Worm (Caenorhabditis elegans) whole organism, L2 larva: Measurements from ENCODE around the gene rpl-26.

Experiments used
- C34F6.9 ChIP-seq: fragments of 150-350 bp; optimal IDR thresholded peaks from 2 replicates; lab custom pipeline; 2014; ENCODE audit warnings: missing biosample characterization, missing genetic modification characterization
- F13H6.1 ChIP-seq: sonication (generic microtip); optimal IDR thresholded peaks from 2 replicates; lab custom pipeline; 2016; ENCODE audit warnings: missing genetic modification characterization, missing compliant biosample characterization
- R02D3.7 ChIP-seq: fragments of 150-350 bp; optimal IDR thresholded peaks from 2 replicates; lab custom pipeline; 2014; ENCODE audit warnings: missing biosample characterization, missing genetic modification characterization
- ZK546.5 ChIP-seq: sonication (generic microtip); optimal IDR thresholded peaks from 2 replicates; lab custom pipeline; 2017; ENCODE audit warnings: missing biosample characterization, missing genetic modification characterization
- alr-1 ChIP-seq: fragments of 150-350 bp; optimal IDR thresholded peaks from 2 replicates; lab custom pipeline; 2014; ENCODE audit warnings: missing biosample characterization, missing genetic modification characterization
- ama-1 ChIP-seq: fragments of 150-350 bp; optimal IDR thresholded peaks from 2 replicates; lab custom pipeline; 2018; ENCODE audit warnings: inconsistent platforms
- blmp-1 ChIP-seq: sonication (generic microtip); optimal IDR thresholded peaks from 2 replicates; lab custom pipeline; 2017; ENCODE audit warnings: missing genetic modification characterization, mild to moderate bottlenecking, missing compliant biosample characterization, antibody characterized with exemption, moderate library complexity; ENCODE audit not compliant: insufficient read depth
- ceh-16 ChIP-seq: fragments of 150-350 bp; optimal IDR thresholded peaks from 2 replicates; lab custom pipeline; 2014; ENCODE audit warnings: missing biosample characterization, missing genetic modification characterization
- crh-2 ChIP-seq: sonication (generic microtip); optimal IDR thresholded peaks from 2 replicates; lab custom pipeline; 2017; ENCODE audit warnings: missing biosample characterization, missing genetic modification characterization
- dmd-4 ChIP-seq: sonication (generic microtip); optimal IDR thresholded peaks from 2 replicates; lab custom pipeline; 2017; ENCODE audit warnings: missing biosample characterization, missing genetic modification characterization
- egl-27 ChIP-seq: sonication (generic microtip); optimal IDR thresholded peaks from 3 replicates; lab custom pipeline; 2017; ENCODE audit warnings: missing biosample characterization, missing genetic modification reagents, missing genetic modification characterization
- fos-1 ChIP-seq: fragments of 150-350 bp; optimal IDR thresholded peaks from 2 replicates; lab custom pipeline; 2014; ENCODE audit warnings: missing biosample characterization, missing genetic modification characterization
- lin-11 ChIP-seq: fragments of 150-350 bp; sonication (generic microtip); optimal IDR thresholded peaks from 2 replicates; lab custom pipeline; 2014; ENCODE audit warnings: missing biosample characterization, missing genetic modification characterization, inconsistent platforms, mixed read lengths
- lin-13 ChIP-seq: fragments of 150-350 bp; optimal IDR thresholded peaks from 2 replicates; lab custom pipeline; 2014; ENCODE audit warnings: missing biosample characterization, missing genetic modification reagents, missing genetic modification characterization
- lin-39 ChIP-seq: fragments of 150-350 bp; optimal IDR thresholded peaks from 2 replicates; lab custom pipeline; 2014; ENCODE audit warnings: missing biosample characterization, missing genetic modification reagents, missing genetic modification characterization
- lsy-2 ChIP-seq, 2 experiments: fragments of 150-350 bp in 1 of 2; sonication (generic microtip) in 1 of 2; optimal IDR thresholded peaks; 2 replicates each; lab custom pipeline; 2014 to 2017; ENCODE audit warnings: missing biosample characterization in 2 of 2, missing genetic modification characterization in 2 of 2
- mab-5 ChIP-seq: fragments of 150-350 bp; optimal IDR thresholded peaks from 2 replicates; lab custom pipeline; 2014; ENCODE audit warnings: missing biosample characterization, missing genetic modification characterization
- mbf-1 ChIP-seq: sonication (generic microtip); optimal IDR thresholded peaks from 2 replicates; lab custom pipeline; 2017; ENCODE audit warnings: missing biosample characterization, missing genetic modification characterization
- mdl-1 ChIP-seq, 2 experiments: fragments of 150-350 bp in 1 of 2; sonication (generic microtip) in 1 of 2; optimal IDR thresholded peaks; 2 replicates each; lab custom pipeline; 2017; ENCODE audit warnings: missing biosample characterization in 2 of 2, missing genetic modification characterization in 2 of 2
- nhr-10 ChIP-seq: sonication (generic microtip); optimal IDR thresholded peaks from 2 replicates; lab custom pipeline; 2017; ENCODE audit warnings: missing biosample characterization, missing genetic modification characterization
- nhr-11 ChIP-seq: fragments of 150-350 bp; optimal IDR thresholded peaks from 2 replicates; lab custom pipeline; 2014; ENCODE audit warnings: missing biosample characterization, missing genetic modification characterization
- nhr-12 ChIP-seq: fragments of 150-350 bp; optimal IDR thresholded peaks from 2 replicates; lab custom pipeline; 2014; ENCODE audit warnings: missing biosample characterization, missing genetic modification characterization
- nhr-129 ChIP-seq: fragments of 150-350 bp; optimal IDR thresholded peaks from 2 replicates; lab custom pipeline; 2014; ENCODE audit warnings: missing biosample characterization, missing genetic modification characterization
- nhr-21 ChIP-seq: fragments of 150-350 bp; optimal IDR thresholded peaks from 2 replicates; lab custom pipeline; 2014; ENCODE audit warnings: missing biosample characterization, missing genetic modification characterization
- nhr-23 ChIP-seq: fragments of 150-350 bp; optimal IDR thresholded peaks from 2 replicates; lab custom pipeline; 2014; ENCODE audit warnings: missing biosample characterization, missing genetic modification reagents, missing genetic modification characterization
- nhr-237 ChIP-seq: fragments of 150-350 bp; optimal IDR thresholded peaks from 2 replicates; lab custom pipeline; 2014; ENCODE audit warnings: missing biosample characterization, missing genetic modification characterization
- nhr-25 ChIP-seq: fragments of 150-350 bp; sonication (generic microtip); optimal IDR thresholded peaks from 3 replicates; lab custom pipeline; 2014; ENCODE audit warnings: missing biosample characterization, missing genetic modification characterization
- nhr-6 ChIP-seq: fragments of 150-350 bp; optimal IDR thresholded peaks from 2 replicates; lab custom pipeline; 2014; ENCODE audit warnings: missing biosample characterization, missing genetic modification characterization
- nhr-77 ChIP-seq: fragments of 150-350 bp; optimal IDR thresholded peaks from 2 replicates; lab custom pipeline; 2014; ENCODE audit warnings: missing biosample characterization, missing genetic modification characterization
- peb-1 ChIP-seq: fragments of 150-350 bp; optimal IDR thresholded peaks from 2 replicates; lab custom pipeline; 2014; ENCODE audit warnings: missing biosample characterization, missing genetic modification characterization
- sma-3 ChIP-seq: sonication (generic microtip); optimal IDR thresholded peaks from 2 replicates; lab custom pipeline; 2016; ENCODE audit warnings: missing genetic modification reagents, missing genetic modification characterization, missing compliant biosample characterization
- sma-9 ChIP-seq, 2 experiments: fragments of 150-350 bp in 1 of 2; sonication (generic microtip) in 1 of 2; optimal IDR thresholded peaks; 2 replicates each; lab custom pipeline; 2014 to 2016; ENCODE audit warnings: missing genetic modification characterization in 2 of 2, mild to moderate bottlenecking in 1 of 2, missing biosample characterization in 1 of 2, missing compliant biosample characterization in 1 of 2, missing genetic modification reagents in 1 of 2, moderate library complexity in 1 of 2
- unc-39 ChIP-seq: fragments of 150-350 bp; optimal IDR thresholded peaks from 2 replicates; lab custom pipeline; 2014; ENCODE audit warnings: missing biosample characterization, missing genetic modification characterization
- unc-62 ChIP-seq: fragments of 150-350 bp; optimal IDR thresholded peaks from 2 replicates; lab custom pipeline; 2014; ENCODE audit warnings: missing biosample characterization, missing genetic modification reagents, missing genetic modification characterization
- ztf-1 ChIP-seq: fragments of 200-800 bp; sonication (Bioruptor generic); conservative IDR thresholded peaks from 2 replicates; pipeline ENCODE4 v1.3.6; 2022; ENCODE audit warnings: missing genetic modification characterization, missing compliant biosample characterization
- ztf-11 ChIP-seq: sonication (generic microtip); optimal IDR thresholded peaks from 2 replicates; lab custom pipeline; 2017; ENCODE audit warnings: missing biosample characterization, missing genetic modification characterization
- ztf-4 ChIP-seq: fragments of 150-350 bp; optimal IDR thresholded peaks from 2 replicates; lab custom pipeline; 2014; ENCODE audit warnings: missing biosample characterization, missing genetic modification characterization

The rpl-26 gene

DNA sequence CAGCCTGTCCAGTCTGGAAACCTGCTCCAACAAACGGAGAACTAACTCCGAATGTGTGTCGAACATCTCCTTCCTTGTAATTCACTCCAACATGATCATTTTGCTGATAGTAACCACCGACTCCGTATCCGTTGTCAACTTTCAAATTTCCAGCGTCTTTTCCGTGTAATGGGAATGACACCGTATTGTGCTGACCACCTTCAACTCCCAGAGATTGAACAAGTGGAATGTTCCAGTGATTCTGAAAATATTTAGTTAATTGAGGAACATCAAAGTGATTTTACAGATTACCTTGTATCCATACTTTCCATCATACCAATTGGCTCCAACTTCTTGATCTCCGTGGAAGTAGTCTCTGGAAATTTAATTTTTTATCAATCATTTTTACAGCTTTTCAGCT is 25.3 kb downstream of the rpl-26 start:
- no peak for TF ChIP-seq nhr-10
- no peak for TF ChIP-seq lsy-2 (tag; optimal IDR thresholded peaks at IDR 0.05; lab: Kevin White, UChicago)
- no peak for TF ChIP-seq ztf-1
- TF ChIP-seq peb-1, result no peak
- TF ChIP-seq ztf-11 (tag; lab: Kevin White, UChicago), result no peak
- no peak for TF ChIP-seq nhr-23 (tag; lab: Kevin White, UChicago)
- no peak for TF ChIP-seq alr-1 (tag; lab: Kevin White, UChicago)
- no peak for TF ChIP-seq F13H6.1 (tag; lab: Kevin White, UChicago)
- TF ChIP-seq ztf-4 (tag; lab: Kevin White, UChicago), result no peak
- TF ChIP-seq C34F6.9 (tag; lab: Kevin White, UChicago), result no peak
- no peak for TF ChIP-seq nhr-25 (tag; lab: Kevin White, UChicago)
- TF ChIP-seq lin-39 (tag; lab: Kevin White, UChicago), result no peak
- no peak for TF ChIP-seq ceh-16 (tag; lab: Kevin White, UChicago)
- no peak for TF ChIP-seq lin-13 (GFP tag; lab: Kevin White, UChicago)
- no peak for TF ChIP-seq fos-1
- no peak for TF ChIP-seq mab-5 (tag; lab: Kevin White, UChicago)
- no peak for TF ChIP-seq R02D3.7 (tag; lab: Kevin White, UChicago)
- TF ChIP-seq crh-2 (tag; lab: Kevin White, UChicago), result no peak
- TF ChIP-seq nhr-77 (tag; lab: Kevin White, UChicago), result no peak
- TF ChIP-seq unc-62 (GFP tag; lab: Kevin White, UChicago), result no peak

- TF ChIP-seq blmp-1 (tag; lab: Kevin White, UChicago) (peak; percentile 17), nhr-12 (tag; lab: Kevin White, UChicago) (no peak), nhr-21 (tag; lab: Kevin White, UChicago) (no peak)
Measured at ce11 chrII:8630088-8630487, 27.5 kb downstream of the rpl-26 start, which contains the start of gene T22C8.6. Gene T22C8.6, minus strand, starts transcription at chrII:8630281.

ce11 chrII:8631766-8632165 is 29.2 kb downstream of the rpl-26 start:
- TF ChIP-seq ztf-1, result no peak
- no peak for TF ChIP-seq nhr-129
- no peak for TF ChIP-seq ZK546.5 (tag; lab: Kevin White, UChicago)
- no peak for TF ChIP-seq F13H6.1 (tag; lab: Kevin White, UChicago)
- TF ChIP-seq mab-5 (tag; lab: Kevin White, UChicago), result no peak
- no peak for TF ChIP-seq ceh-16 (tag; lab: Kevin White, UChicago)
- TF ChIP-seq blmp-1 (tag; lab: Kevin White, UChicago), result no peak
- TF ChIP-seq nhr-237 (tag; lab: Kevin White, UChicago), result no peak
- no peak for TF ChIP-seq sma-3 (GFP tag; lab: Kevin White, UChicago)
- TF ChIP-seq lin-13 (GFP tag; lab: Kevin White, UChicago), result no peak

DNA sequence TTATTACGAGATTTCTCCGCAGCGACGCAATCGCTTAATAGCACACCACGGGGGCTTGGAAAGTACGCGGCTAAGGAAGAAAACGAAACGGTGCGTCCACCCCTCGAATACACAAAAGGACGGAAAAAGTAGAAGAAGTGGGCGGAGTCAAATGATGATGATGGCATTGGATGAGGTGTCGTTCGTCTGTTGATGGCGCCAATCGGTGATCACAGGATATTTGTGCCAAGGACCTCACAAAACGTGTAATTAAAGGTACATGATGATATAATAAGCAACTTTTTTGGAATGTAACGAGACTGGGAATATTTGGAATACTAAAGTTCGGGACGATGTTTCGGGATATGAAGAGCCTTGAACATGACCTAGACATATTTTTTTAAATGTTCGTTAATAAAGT is 31.8 kb downstream of the rpl-26 start, which contains the start of gene cutl-12:
cutl-12 (minus strand) TSS at position 101 of the 400 bp plus-strand sequence.
- TF ChIP-seq nhr-25 (tag; lab: Kevin White, UChicago), result no peak
- TF ChIP-seq nhr-6 (tag; lab: Kevin White, UChicago), result no peak
- TF ChIP-seq C34F6.9 (tag; lab: Kevin White, UChicago), result no peak
- TF ChIP-seq ztf-4 (tag; lab: Kevin White, UChicago), result no peak
- TF ChIP-seq nhr-12 (tag; lab: Kevin White, UChicago), result no peak
- no peak for TF ChIP-seq lsy-2 (tag; optimal IDR thresholded peaks at IDR 0.05; lab: Kevin White, UChicago)

- TF ChIP-seq unc-39, result no peak
- no peak for TF ChIP-seq mbf-1
- TF ChIP-seq mdl-1 (tag; optimal IDR thresholded peaks at IDR 0.05; lab: Kevin White, UChicago), result no peak
- TF ChIP-seq nhr-10, result no peak
- TF ChIP-seq nhr-11 (tag; lab: Kevin White, UChicago), result no peak
- no peak for TF ChIP-seq fos-1
- no peak for TF ChIP-seq ceh-16 (tag; lab: Kevin White, UChicago)
- no peak for TF ChIP-seq egl-27 (tag; lab: Kevin White, UChicago)
- TF ChIP-seq nhr-129, result no peak
- TF ChIP-seq sma-9 (GFP tag; optimal IDR thresholded peaks at IDR 0.05; lab: Kevin White, UChicago), result no peak
- TF ChIP-seq sma-9 (tag; optimal IDR thresholded peaks at IDR 0.05; lab: Kevin White, UChicago), result no peak
- no peak for TF ChIP-seq lin-11 (tag; lab: Kevin White, UChicago)
- TF ChIP-seq dmd-4, result no peak
- TF ChIP-seq ama-1 (lab: Kevin White, UChicago), result no peak
- no peak for TF ChIP-seq peb-1
Measured at ce11 chrII:8637615-8638014, 35.0 kb downstream of the rpl-26 start, which contains the start of gene vab-9. Gene vab-9, minus strand, starts transcription at chrII:8637715.
